Fruit fly (Drosophila melanogaster) whole organism, embryonic: Measurements from ENCODE around the gene shams.
A peak's percentile ranks its signal among the peaks of the same experiment; 100 is the strongest.

Experiments used
- CG10274 ChIP-seq: fragments of 200-800 bp; sonication (Bioruptor generic); optimal IDR thresholded peaks from 3 replicates; lab custom pipeline; 2017; ENCODE audit warnings: missing biosample characterization, mild to moderate bottlenecking, missing genetic modification characterization
- CG11085 ChIP-seq: fragments of 200-800 bp; sonication (Bioruptor generic); IDR thresholded peaks from 2 replicates; pipeline ENCODE4 v1.3.6; 2022; ENCODE audit warnings: missing biosample characterization, missing genetic modification characterization
- CG11456 ChIP-seq: fragments of 200-800 bp; sonication (Bioruptor generic); IDR thresholded peaks from 3 replicates; pipeline ENCODE4 v1.3.6; 2022; ENCODE audit warnings: missing biosample characterization, missing genetic modification characterization
- CG13123 ChIP-seq: fragments of 200-800 bp; sonication (Bioruptor generic); optimal IDR thresholded peaks from 2 replicates; lab custom pipeline; 2016; ENCODE audit warnings: missing biosample characterization, missing genetic modification characterization
- CG17802 ChIP-seq: fragments of 200-800 bp; sonication (Bioruptor generic); optimal IDR thresholded peaks from 2 replicates; lab custom pipeline; 2018; ENCODE audit warnings: missing biosample characterization, mild to moderate bottlenecking, missing genetic modification characterization, moderate library complexity
- CG18476 ChIP-seq: fragments of 200-800 bp; sonication (Bioruptor generic); optimal IDR thresholded peaks from 2 replicates; lab custom pipeline; 2016; ENCODE audit warnings: missing biosample characterization, mild to moderate bottlenecking, missing genetic modification characterization
- CG31224 ChIP-seq: fragments of 200-800 bp; sonication (Bioruptor generic); IDR thresholded peaks from 2 replicates; pipeline ENCODE4 v1.3.6; 2022; ENCODE audit warnings: missing biosample characterization, missing genetic modification characterization
- CG33213 ChIP-seq: fragments of 200-800 bp; sonication (Bioruptor generic); optimal IDR thresholded peaks from 3 replicates; lab custom pipeline; 2016; ENCODE audit warnings: missing biosample characterization, missing genetic modification characterization
- CG43689 ChIP-seq: fragments of 200-800 bp; sonication (Bioruptor generic); IDR thresholded peaks from 2 replicates; pipeline ENCODE4 v1.3.6; 2022; ENCODE audit warnings: missing biosample characterization, missing genetic modification characterization
- CG5245 ChIP-seq: fragments of 200-800 bp; sonication (Bioruptor generic); optimal IDR thresholded peaks from 3 replicates; lab custom pipeline; 2016; ENCODE audit warnings: missing biosample characterization, missing genetic modification characterization
- CG7357 ChIP-seq: fragments of 200-800 bp; sonication (Bioruptor generic); IDR thresholded peaks from 3 replicates; pipeline ENCODE4 v1.3.6; 2022; ENCODE audit warnings: missing biosample characterization, missing genetic modification characterization
- CG8281 ChIP-seq: fragments of 200-800 bp; sonication (Bioruptor generic); optimal IDR thresholded peaks from 2 replicates; lab custom pipeline; 2018; ENCODE audit warnings: missing biosample characterization, mild to moderate bottlenecking, missing genetic modification characterization, moderate library complexity
- CG9797 ChIP-seq: fragments of 200-800 bp; sonication (Bioruptor generic); optimal IDR thresholded peaks from 3 replicates; lab custom pipeline; 2018; ENCODE audit warnings: missing biosample characterization, mild to moderate bottlenecking, missing genetic modification characterization
- CHES-1-like ChIP-seq: fragments of 200-800 bp; sonication (Bioruptor generic); optimal IDR thresholded peaks from 2 replicates; lab custom pipeline; 2016; ENCODE audit warnings: missing biosample characterization, missing genetic modification characterization
- CkIIα-i1 ChIP-seq: fragments of 200-800 bp; sonication (Bioruptor generic); IDR thresholded peaks from 2 replicates; pipeline ENCODE4 v1.3.6; 2022; ENCODE audit warnings: missing biosample characterization, missing genetic modification characterization
- CrebB ChIP-seq: fragments of 200-800 bp; sonication (Bioruptor generic); optimal IDR thresholded peaks from 3 replicates; lab custom pipeline; 2018; ENCODE audit warnings: missing biosample characterization, mild to moderate bottlenecking, missing genetic modification characterization
- E2f1 ChIP-seq: fragments of 200-800 bp; sonication (Bioruptor generic); IDR thresholded peaks from 2 replicates; pipeline ENCODE4 v1.3.6; 2022; ENCODE audit warnings: missing biosample characterization, missing genetic modification characterization
- HLH3B ChIP-seq: fragments of 200-800 bp; sonication (Bioruptor generic); IDR thresholded peaks from 2 replicates; pipeline ENCODE4 v1.3.6; 2022; ENCODE audit warnings: missing biosample characterization, missing genetic modification characterization
- HLH54F ChIP-seq: fragments of 200-800 bp; sonication (Bioruptor generic); optimal IDR thresholded peaks from 3 replicates; lab custom pipeline; 2016; ENCODE audit warnings: missing biosample characterization, missing genetic modification characterization
- Hr3 ChIP-seq: fragments of 200-800 bp; sonication (Bioruptor generic); optimal IDR thresholded peaks from 3 replicates; lab custom pipeline; 2016; ENCODE audit warnings: missing biosample characterization, missing genetic modification characterization
- Hr51 ChIP-seq, 2 experiments: fragments of 200-800 bp; sonication (Bioruptor generic); optimal IDR thresholded peaks; 2 replicates in 1 of 2; 3 replicates in 1 of 2; lab custom pipeline; 2016 to 2018; ENCODE audit warnings: missing biosample characterization in 2 of 2, missing genetic modification characterization in 2 of 2, mild to moderate bottlenecking in 1 of 2, moderate library complexity in 1 of 2
- Lim3 ChIP-seq: fragments of 200-800 bp; sonication (Bioruptor generic); IDR thresholded peaks from 2 replicates; pipeline ENCODE4 v1.3.6; 2022; ENCODE audit warnings: missing biosample characterization, missing genetic modification characterization
- Mrtf ChIP-seq: fragments of 200-800 bp; sonication (Bioruptor generic); IDR thresholded peaks from 3 replicates; pipeline ENCODE4 v1.3.6; 2022; ENCODE audit warnings: missing biosample characterization, missing genetic modification characterization
- NfI ChIP-seq: fragments of 200-800 bp; sonication (Bioruptor generic); optimal IDR thresholded peaks from 3 replicates; lab custom pipeline; 2018; ENCODE audit warnings: missing biosample characterization, mild to moderate bottlenecking, missing genetic modification characterization, moderate library complexity
- Oaz ChIP-seq: fragments of 200-800 bp; sonication (Bioruptor generic); IDR thresholded peaks from 2 replicates; pipeline ENCODE4 v1.3.6; 2022; ENCODE audit warnings: missing biosample characterization, missing genetic modification characterization
- ash1 ChIP-seq: fragments of 200-800 bp; sonication (Bioruptor generic); optimal IDR thresholded peaks from 2 replicates; lab custom pipeline; 2018; ENCODE audit warnings: missing biosample characterization, mild to moderate bottlenecking, missing genetic modification characterization
- ato ChIP-seq: fragments of 200-800 bp; sonication (Bioruptor generic); IDR thresholded peaks from 2 replicates; pipeline ENCODE4 v1.3.6; 2022; ENCODE audit warnings: missing biosample characterization, missing genetic modification characterization; ENCODE audit not compliant: partially characterized antibody
- dimm ChIP-seq: fragments of 200-800 bp; sonication (Bioruptor generic); IDR thresholded peaks from 2 replicates; pipeline ENCODE4 v1.3.6; 2022; ENCODE audit warnings: missing biosample characterization, missing genetic modification characterization
- dpn ChIP-seq, 2 experiments: fragments of 200-800 bp; sonication (Bioruptor generic); optimal IDR thresholded peaks; 3 replicates each; lab custom pipeline; 2016; ENCODE audit warnings: missing biosample characterization in 2 of 2, missing genetic modification characterization in 2 of 2
- dysf ChIP-seq: fragments of 200-800 bp; sonication (Bioruptor generic); IDR thresholded peaks from 3 replicates; pipeline ENCODE4 v1.3.6; 2022; ENCODE audit warnings: missing biosample characterization, missing genetic modification characterization
- esg ChIP-seq: fragments of 200-800 bp; sonication (Bioruptor generic); conservative IDR thresholded peaks from 2 replicates; pipeline ENCODE4 v1.3.6; 2022; ENCODE audit warnings: missing biosample characterization, missing genetic modification characterization
- eve ChIP-seq, 2 experiments: fragments of >200 bp; optimal IDR thresholded peaks; 2 replicates each; lab custom pipeline; 2017; ENCODE audit warnings: missing biosample characterization in 2 of 2, missing genetic modification characterization in 2 of 2
- grau ChIP-seq: fragments of 200-800 bp; optimal IDR thresholded peaks from 3 replicates; lab custom pipeline; 2019; ENCODE audit warnings: missing biosample characterization, mild to moderate bottlenecking, missing genetic modification characterization, moderate library complexity
- insv ChIP-seq, 2 experiments: fragments of 200-800 bp; sonication (Bioruptor generic); optimal IDR thresholded peaks; 3 replicates each; lab custom pipeline; 2016 to 2018; ENCODE audit warnings: missing biosample characterization in 2 of 2, missing genetic modification characterization in 2 of 2
- knrl ChIP-seq: fragments of 200-800 bp; sonication (Bioruptor generic); IDR thresholded peaks from 3 replicates; pipeline ENCODE4 v1.3.6; 2022; ENCODE audit warnings: missing biosample characterization, missing genetic modification characterization; ENCODE audit not compliant: partially characterized antibody
- lilli ChIP-seq: fragments of 200-800 bp; sonication (Bioruptor generic); optimal IDR thresholded peaks from 3 replicates; lab custom pipeline; 2016; ENCODE audit warnings: missing biosample characterization, missing genetic modification characterization
- lola ChIP-seq, 3 experiments: fragments of >200 bp in 2 of 3; fragments of 200-800 bp in 1 of 3; sonication (Bioruptor generic) in 1 of 3; optimal IDR thresholded peaks; 2 replicates each; lab custom pipeline; 2017 to 2019; ENCODE audit warnings: missing biosample characterization in 3 of 3, missing genetic modification characterization in 3 of 3, mild to moderate bottlenecking in 1 of 3, moderate library complexity in 1 of 3
- nmo ChIP-seq: fragments of 200-800 bp; sonication (Bioruptor generic); optimal IDR thresholded peaks from 2 replicates; lab custom pipeline; 2018; ENCODE audit warnings: missing biosample characterization, mild to moderate bottlenecking, missing genetic modification characterization, moderate library complexity
- onecut ChIP-seq: fragments of 200-800 bp; sonication (Bioruptor generic); IDR thresholded peaks from 2 replicates; pipeline ENCODE4 v1.3.6; 2022; ENCODE audit warnings: missing biosample characterization, missing genetic modification characterization
- pan ChIP-seq, 4 experiments: fragments of >200 bp in 3 of 4; fragments of 200-800 bp in 1 of 4; sonication (Bioruptor generic) in 1 of 4; optimal IDR thresholded peaks in 3 of 4; IDR thresholded peaks in 1 of 4; 2 replicates each; pipeline versions ENCODE4 v1.3.6 to Lab custom; 2017 to 2022; ENCODE audit warnings: missing biosample characterization in 2 of 4, missing genetic modification characterization in 2 of 4, mixed read lengths in 1 of 4
- rib ChIP-seq: fragments of 200-800 bp; sonication (Bioruptor generic); IDR thresholded peaks from 2 replicates; pipeline ENCODE4 v1.3.6; 2022; ENCODE audit warnings: missing biosample characterization, missing genetic modification characterization
- sisA ChIP-seq: fragments of 200-800 bp; sonication (Bioruptor generic); IDR thresholded peaks from 2 replicates; pipeline ENCODE4 v1.3.6; 2022; ENCODE audit warnings: missing biosample characterization, missing genetic modification characterization
- slbo ChIP-seq: fragments of 200-800 bp; sonication (Bioruptor generic); IDR thresholded peaks from 2 replicates; pipeline ENCODE4 v1.3.6; 2022; ENCODE audit warnings: missing biosample characterization, missing genetic modification characterization
- sug ChIP-seq: fragments of 200-800 bp; optimal IDR thresholded peaks from 2 replicates; lab custom pipeline; 2019; ENCODE audit warnings: missing biosample characterization, mild to moderate bottlenecking, missing genetic modification characterization, moderate library complexity
- unpg ChIP-seq: fragments of 200-800 bp; sonication (Bioruptor generic); optimal IDR thresholded peaks from 3 replicates; lab custom pipeline; 2018; ENCODE audit warnings: missing biosample characterization, mild to moderate bottlenecking, missing genetic modification characterization, moderate library complexity
- vnd ChIP-seq: fragments of 200-800 bp; sonication (Bioruptor generic); IDR thresholded peaks from 3 replicates; pipeline ENCODE4 v1.3.6; 2022; ENCODE audit warnings: missing biosample characterization, missing genetic modification characterization; ENCODE audit not compliant: partially characterized antibody
- wor ChIP-seq: fragments of 200-800 bp; sonication (Bioruptor generic); IDR thresholded peaks from 2 replicates; pipeline ENCODE4 v1.3.6; 2022; ENCODE audit warnings: missing biosample characterization, missing genetic modification characterization
- z ChIP-seq: fragments of 200-800 bp; sonication (Bioruptor generic); IDR thresholded peaks from 3 replicates; pipeline ENCODE4 v1.3.6; 2022; ENCODE audit warnings: missing biosample characterization, missing genetic modification characterization

shams gene

dm6 chr3R:25027281-25028219 lies 46.9 kb downstream of the shams start (continued):
- TF ChIP-seq CG8281: no peak
- TF ChIP-seq insv (GFP tag; optimal IDR thresholded peaks at IDR 0.05; lab: Kevin White, UChicago): no peak
- TF ChIP-seq Lim3 (GFP tag; lab: Robert Waterston, UW): no peak
- no peak for TF ChIP-seq lola (GFP tag; optimal IDR thresholded peaks at IDR 0.05; lab: Kevin White, UChicago)
- TF ChIP-seq knrl (GFP tag; lab: Robert Waterston, UW): no peak
- TF ChIP-seq sisA (GFP tag; lab: Robert Waterston, UW): no peak
- no peak for TF ChIP-seq CG11085
- peak; percentile 99 for TF ChIP-seq CG31224
- no peak for TF ChIP-seq dimm (GFP tag; lab: Robert Waterston, UW)
- TF ChIP-seq nmo (GFP tag; lab: Kevin White, UChicago): no peak
- TF ChIP-seq CkIIα-i1 (GFP tag; lab: Robert Waterston, UW): no peak
- TF ChIP-seq CrebB (tag; lab: Kevin White, UChicago): no peak
- no peak for TF ChIP-seq CG9797 (GFP tag; lab: Kevin White, UChicago)
- TF ChIP-seq E2f1 (GFP tag; lab: Robert Waterston, UW): no peak
- TF ChIP-seq Oaz (GFP tag; lab: Robert Waterston, UW): no peak
- no peak for TF ChIP-seq pan (optimal IDR thresholded peaks at IDR 0.05; lab: Kevin White, UChicago)
- TF ChIP-seq pan (GFP tag; optimal IDR thresholded peaks at IDR 0.05 in 1 of 2, IDR thresholded peaks at IDR 0.05 in 1 of 2): peak in 1 of 2 experiments; percentile 9
- no peak for TF ChIP-seq grau (tag; lab: Kevin White, UChicago)
- TF ChIP-seq z (GFP tag; lab: Robert Waterston, UW): no peak
- TF ChIP-seq HLH3B: no peak
- TF ChIP-seq eve (GFP tag; optimal IDR thresholded peaks at IDR 0.05; lab: Kevin White, UChicago): no peak
- peak; percentile 62 for TF ChIP-seq lilli (GFP tag; lab: Kevin White, UChicago)
- peak; percentile 52; the same call in 2 of the 3 replicates for TF ChIP-seq dysf (GFP tag; lab: Robert Waterston, UW)
- TF ChIP-seq dpn (GFP tag; optimal IDR thresholded peaks at IDR 0.05; lab: Kevin White, UChicago): peak in 1 of 2 experiments; percentile 45
- TF ChIP-seq NfI (GFP tag; lab: Kevin White, UChicago): no peak
- TF ChIP-seq vnd (GFP tag; lab: Robert Waterston, UW): no peak
- peak; percentile 45 for TF ChIP-seq HLH54F (GFP tag; lab: Kevin White, UChicago)
- no peak for TF ChIP-seq rib (GFP tag; lab: Robert Waterston, UW)
- no peak for TF ChIP-seq Mrtf
- peak; percentile 26; the same call in 1 of the 2 replicates for TF ChIP-seq slbo (GFP tag; lab: Robert Waterston, UW)
- no peak for TF ChIP-seq CG33213 (GFP tag; lab: Kevin White, UChicago)
- TF ChIP-seq CHES-1-like (GFP tag; lab: Kevin White, UChicago): no peak
- TF ChIP-seq sug: peak; percentile 70
- peak; percentile 21 for TF ChIP-seq CG10274 (GFP tag; lab: Kevin White, UChicago)
- no peak for TF ChIP-seq CG7357 (GFP tag; lab: Robert Waterston, UW)
- no peak; the same call in 1 of the 2 replicates for TF ChIP-seq esg (GFP tag; lab: Robert Waterston, UW)
- TF ChIP-seq CG18476: no peak
- TF ChIP-seq ato (GFP tag; lab: Robert Waterston, UW): no peak
- TF ChIP-seq wor (GFP tag; lab: Robert Waterston, UW): no peak
- TF ChIP-seq CG11456 (GFP tag; lab: Robert Waterston, UW): no peak
- TF ChIP-seq Hr3 (GFP tag; lab: Kevin White, UChicago): no peak
- no peak for TF ChIP-seq CG5245 (GFP tag; lab: Kevin White, UChicago)
- TF ChIP-seq CG17802 (tag; lab: Kevin White, UChicago): no peak
- TF ChIP-seq onecut (GFP tag; lab: Robert Waterston, UW): 0 out of 2 replicates have a peak, but pooled peaks have one; percentile 6
- no peak for TF ChIP-seq unpg (GFP tag; lab: Kevin White, UChicago)
- TF ChIP-seq CG43689: no peak
- no peak for TF ChIP-seq CG13123 (GFP tag; lab: Kevin White, UChicago)
- TF ChIP-seq Hr51 (GFP tag; optimal IDR thresholded peaks at IDR 0.05; lab: Kevin White, UChicago): no peak
- TF ChIP-seq ash1: no peak
